Fruit fly (Drosophila melanogaster) whole organism, embryonic: ENCODE results near the gene CG42592.

Source experiments
- Atf6 ChIP-seq: fragments of 200-800 bp; sonication (Bioruptor generic); IDR thresholded peaks from 2 replicates; pipeline ENCODE4 v1.3.6; 2022; ENCODE audit warnings: missing biosample characterization, missing genetic modification characterization
- CG10209 ChIP-seq: fragments of 200-800 bp; sonication (Bioruptor generic); optimal IDR thresholded peaks from 3 replicates; lab custom pipeline; 2017; ENCODE audit warnings: missing biosample characterization, mild to moderate bottlenecking, missing genetic modification characterization, missing genetic modification reagents
- CG10267 ChIP-seq: fragments of 200-800 bp; sonication (Bioruptor generic); optimal IDR thresholded peaks from 2 replicates; lab custom pipeline; 2018; ENCODE audit warnings: missing biosample characterization, mild to moderate bottlenecking, missing genetic modification characterization, moderate library complexity
- CG11247 ChIP-seq: fragments of 200-800 bp; sonication (Bioruptor generic); IDR thresholded peaks from 2 replicates; pipeline ENCODE4 v1.3.6; 2022; ENCODE audit warnings: missing biosample characterization, missing genetic modification characterization
- CG12744 ChIP-seq: fragments of 200-800 bp; sonication (Bioruptor generic); optimal IDR thresholded peaks from 2 replicates; lab custom pipeline; 2016; ENCODE audit warnings: missing biosample characterization, missing genetic modification characterization
- CG13287 ChIP-seq: fragments of 200-800 bp; sonication (Bioruptor generic); IDR thresholded peaks from 2 replicates; pipeline ENCODE4 v1.3.6; 2022; ENCODE audit warnings: missing biosample characterization, missing genetic modification characterization; ENCODE audit not compliant: partially characterized antibody
- CG16779 ChIP-seq: fragments of 200-800 bp; sonication (Bioruptor generic); IDR thresholded peaks from 2 replicates; pipeline ENCODE4 v1.3.6; 2022; ENCODE audit warnings: missing biosample characterization, missing genetic modification characterization
- CG2116 ChIP-seq: fragments of 200-800 bp; sonication (Bioruptor generic); optimal IDR thresholded peaks from 3 replicates; lab custom pipeline; 2018; ENCODE audit warnings: missing biosample characterization, mild to moderate bottlenecking, missing genetic modification characterization
- CG2129 ChIP-seq: fragments of 200-800 bp; sonication (Bioruptor generic); IDR thresholded peaks from 2 replicates; pipeline ENCODE4 v1.3.6; 2022; ENCODE audit warnings: missing biosample characterization, missing genetic modification characterization; ENCODE audit not compliant: partially characterized antibody
- CG34422 ChIP-seq: fragments of 200-800 bp; sonication (Bioruptor generic); IDR thresholded peaks from 3 replicates; pipeline ENCODE4 v1.3.6; 2022; ENCODE audit warnings: missing biosample characterization, missing genetic modification characterization
- CG3995 ChIP-seq: fragments of 200-800 bp; sonication (Bioruptor generic); optimal IDR thresholded peaks from 3 replicates; lab custom pipeline; 2016; ENCODE audit warnings: missing biosample characterization, missing genetic modification characterization
- CG5245 ChIP-seq: fragments of 200-800 bp; sonication (Bioruptor generic); optimal IDR thresholded peaks from 3 replicates; lab custom pipeline; 2016; ENCODE audit warnings: missing biosample characterization, missing genetic modification characterization
- CG6854 ChIP-seq: fragments of 200-800 bp; sonication (Bioruptor generic); optimal IDR thresholded peaks from 3 replicates; lab custom pipeline; 2017; ENCODE audit warnings: missing biosample characterization, mild to moderate bottlenecking, missing genetic modification characterization
- CG7987 ChIP-seq: fragments of 200-800 bp; sonication (Bioruptor generic); optimal IDR thresholded peaks from 2 replicates; lab custom pipeline; 2018; ENCODE audit warnings: missing biosample characterization, mild to moderate bottlenecking, missing genetic modification characterization, moderate library complexity
- CG8478 ChIP-seq: fragments of >200 bp; optimal IDR thresholded peaks from 2 replicates; lab custom pipeline; 2018
- CG9932 ChIP-seq: fragments of 200-800 bp; sonication (Bioruptor generic); IDR thresholded peaks from 2 replicates; pipeline ENCODE4 v1.3.6; 2022; ENCODE audit warnings: missing biosample characterization, missing genetic modification characterization
- Dad ChIP-seq: fragments of 200-800 bp; sonication (Bioruptor generic); optimal IDR thresholded peaks from 3 replicates; lab custom pipeline; 2016; ENCODE audit warnings: missing biosample characterization, missing genetic modification characterization
- Dbx ChIP-seq: fragments of 200-800 bp; sonication (Bioruptor generic); IDR thresholded peaks from 3 replicates; pipeline ENCODE4 v1.3.6; 2022; ENCODE audit warnings: missing biosample characterization, missing genetic modification characterization
- Fer1 ChIP-seq: fragments of 200-800 bp; sonication (Bioruptor generic); optimal IDR thresholded peaks from 2 replicates; lab custom pipeline; 2017; ENCODE audit warnings: missing biosample characterization, mild to moderate bottlenecking, missing genetic modification characterization
- Hr3 ChIP-seq: fragments of 200-800 bp; sonication (Bioruptor generic); optimal IDR thresholded peaks from 3 replicates; lab custom pipeline; 2016; ENCODE audit warnings: missing biosample characterization, missing genetic modification characterization
- MBD-R2 ChIP-seq: fragments of 200-800 bp; sonication (Bioruptor generic); IDR thresholded peaks from 2 replicates; pipeline ENCODE4 v1.3.6; 2022; ENCODE audit warnings: missing biosample characterization, missing genetic modification characterization
- Nf-YC ChIP-seq: fragments of 200-800 bp; optimal IDR thresholded peaks from 3 replicates; lab custom pipeline; 2019; ENCODE audit warnings: missing biosample characterization, mild to moderate bottlenecking, missing genetic modification characterization, moderate library complexity
- Stat92E ChIP-seq, 3 experiments: fragments of >200 bp in 2 of 3; fragments of 200-800 bp in 1 of 3; sonication (Bioruptor generic) in 1 of 3; optimal IDR thresholded peaks; 2 replicates each; lab custom pipeline; 2017 to 2019; ENCODE audit warnings: missing biosample characterization in 3 of 3, missing genetic modification characterization in 3 of 3, mild to moderate bottlenecking in 1 of 3, moderate library complexity in 1 of 3
- Xrp1 ChIP-seq: fragments of 200-800 bp; sonication (Bioruptor generic); IDR thresholded peaks from 2 replicates; pipeline ENCODE4 v1.3.6; 2022; ENCODE audit warnings: missing biosample characterization, missing genetic modification characterization
- amos ChIP-seq: fragments of 200-800 bp; sonication (Bioruptor generic); IDR thresholded peaks from 2 replicates; pipeline ENCODE4 v1.3.6; 2022; ENCODE audit warnings: missing biosample characterization, missing genetic modification characterization; ENCODE audit not compliant: partially characterized antibody
- bcd ChIP-seq: fragments of 200-800 bp; sonication (Bioruptor generic); optimal IDR thresholded peaks from 2 replicates; lab custom pipeline; 2017; ENCODE audit warnings: missing biosample characterization, mild to moderate bottlenecking, missing genetic modification characterization
- chif ChIP-seq, 2 experiments: fragments of 200-800 bp; sonication (Bioruptor generic); optimal IDR thresholded peaks; 3 replicates each; lab custom pipeline; 2016; ENCODE audit warnings: missing biosample characterization in 2 of 2, missing genetic modification characterization in 2 of 2
- crp ChIP-seq, 2 experiments: fragments of 200-800 bp; sonication (Bioruptor generic); optimal IDR thresholded peaks; 2 replicates in 1 of 2; 3 replicates in 1 of 2; lab custom pipeline; 2017; ENCODE audit warnings: missing biosample characterization in 2 of 2, missing genetic modification characterization in 2 of 2, mild to moderate bottlenecking in 1 of 2, moderate library complexity in 1 of 2
- ems ChIP-seq: fragments of 200-800 bp; sonication (Bioruptor generic); optimal IDR thresholded peaks from 3 replicates; lab custom pipeline; 2016; ENCODE audit warnings: missing biosample characterization, missing genetic modification characterization
- esg ChIP-seq: fragments of 200-800 bp; sonication (Bioruptor generic); conservative IDR thresholded peaks from 2 replicates; pipeline ENCODE4 v1.3.6; 2022; ENCODE audit warnings: missing biosample characterization, missing genetic modification characterization
- inv ChIP-seq: fragments of 200-800 bp; sonication (Bioruptor generic); IDR thresholded peaks from 2 replicates; pipeline ENCODE4 v1.3.6; 2022; ENCODE audit warnings: missing biosample characterization, missing genetic modification characterization; ENCODE audit not compliant: partially characterized antibody
- knrl ChIP-seq: fragments of 200-800 bp; sonication (Bioruptor generic); IDR thresholded peaks from 3 replicates; pipeline ENCODE4 v1.3.6; 2022; ENCODE audit warnings: missing biosample characterization, missing genetic modification characterization; ENCODE audit not compliant: partially characterized antibody
- onecut ChIP-seq: fragments of 200-800 bp; sonication (Bioruptor generic); IDR thresholded peaks from 2 replicates; pipeline ENCODE4 v1.3.6; 2022; ENCODE audit warnings: missing biosample characterization, missing genetic modification characterization
- otp ChIP-seq: fragments of 200-800 bp; sonication (Bioruptor generic); IDR thresholded peaks from 3 replicates; pipeline ENCODE4, ENCODE4 v1.3.6; 2022; ENCODE audit warnings: missing biosample characterization, missing genetic modification characterization
- pita ChIP-seq: fragments of 200-800 bp; sonication (Bioruptor generic); optimal IDR thresholded peaks from 2 replicates; lab custom pipeline; 2017; ENCODE audit warnings: missing biosample characterization, mild to moderate bottlenecking, missing genetic modification characterization
- sens ChIP-seq: fragments of 200-800 bp; sonication (Bioruptor generic); peaks from one replicate; lab custom pipeline; 2016; ENCODE audit warnings: missing biosample characterization, missing genetic modification characterization
- sqz ChIP-seq: fragments of 200-800 bp; sonication (Bioruptor generic); optimal IDR thresholded peaks from 3 replicates; lab custom pipeline; 2018; ENCODE audit warnings: missing biosample characterization, mild to moderate bottlenecking, missing genetic modification characterization
- tup ChIP-seq: fragments of 200-800 bp; sonication (Bioruptor generic); optimal IDR thresholded peaks from 2 replicates; lab custom pipeline; 2016; ENCODE audit warnings: missing biosample characterization, mild to moderate bottlenecking, missing genetic modification characterization, moderate library complexity
- vnd ChIP-seq: fragments of 200-800 bp; sonication (Bioruptor generic); IDR thresholded peaks from 3 replicates; pipeline ENCODE4 v1.3.6; 2022; ENCODE audit warnings: missing biosample characterization, missing genetic modification characterization; ENCODE audit not compliant: partially characterized antibody
- wdn ChIP-seq: fragments of 200-800 bp; sonication (Bioruptor generic); IDR thresholded peaks from 2 replicates; pipeline ENCODE4 v1.3.6; 2022; ENCODE audit warnings: missing biosample characterization, missing genetic modification characterization

Gene CG42592

dm6 chr3R:29868676-29869349, 32.7 kb upstream of the CG42592 start, which contains the start of gene Zip99C (continued):
- TF ChIP-seq bcd (peak; percentile 9), Dad (GFP tag; lab: Kevin White, UChicago) (peak; percentile 2), ems (GFP tag; lab: Kevin White, UChicago) (no peak), CG10209 (GFP tag; lab: Kevin White, UChicago) (peak; percentile 16), Stat92E (GFP tag; optimal IDR thresholded peaks at IDR 0.05; lab: Kevin White, UChicago) (peak in 1 of 3 experiments; percentile 80), Hr3 (GFP tag; lab: Kevin White, UChicago) (peak; percentile 30), Nf-YC (tag; lab: Kevin White, UChicago) (peak; percentile 62), CG16779 (GFP tag; lab: Robert Waterston, UW) (no peak), pita (peak; percentile 92), chif (GFP tag; optimal IDR thresholded peaks at IDR 0.05; lab: Kevin White, UChicago) (peak in 1 of 2 experiments; percentile 2), CG2129 (GFP tag; lab: Robert Waterston, UW) (peak; percentile 79; the same call in 1 of the 2 replicates), CG10267 (tag; lab: Kevin White, UChicago) (peak; percentile 64), tup (GFP tag; lab: Kevin White, UChicago) (peak; percentile 9), Dbx (GFP tag; lab: Robert Waterston, UW) (peak; percentile 30; the same call in 1 of the 3 replicates), CG9932 (GFP tag; lab: Robert Waterston, UW) (peak; percentile 83), sens (GFP tag; lab: Kevin White, UChicago) (peak; percentile 78), vnd (peak; percentile 88), CG2116 (GFP tag; lab: Kevin White, UChicago) (peak; percentile 97), crp (GFP tag; optimal IDR thresholded peaks at IDR 0.05; lab: Kevin White, UChicago) (peak; percentile 98 to 99), amos (GFP tag; lab: Robert Waterston, UW) (peak; percentile 95), CG12744 (no peak), sqz (no peak), CG7987 (peak; percentile 17), CG5245 (GFP tag; lab: Kevin White, UChicago) (no peak), Xrp1 (GFP tag; lab: Robert Waterston, UW) (peak; percentile 37; the same call in 1 of the 2 replicates), CG34422 (peak; percentile 46; the same call in 1 of the 3 replicates), onecut (GFP tag; lab: Robert Waterston, UW) (peak; percentile 51), CG11247 (GFP tag; lab: Robert Waterston, UW) (no peak), Atf6 (GFP tag; lab: Robert Waterston, UW) (0 out of 2 replicates have a peak, but pooled peaks have one; percentile 11), CG8478 (lab: Kevin White, UChicago) (no peak), Fer1 (peak; percentile 11), CG13287 (peak; percentile 94), CG3995 (GFP tag; lab: Kevin White, UChicago) (peak; percentile 29), MBD-R2 (GFP tag; lab: Robert Waterston, UW) (peak; percentile 45), knrl (GFP tag; lab: Robert Waterston, UW) (peak; percentile 94), CG6854 (GFP tag; lab: Kevin White, UChicago) (peak; percentile 5), otp (GFP tag; lab: Robert Waterston, UW) (0 out of 3 replicates have a peak, but pooled peaks have one; percentile 32), esg (GFP tag; lab: Robert Waterston, UW) (no peak), wdn (no peak), inv (GFP tag; lab: Robert Waterston, UW) (peak; percentile 91)
